Worm (Caenorhabditis elegans): ENCODE results near the gene F44E2.4.

Gene F44E2.4

ce11 chrIII:8794793-8795192 lies 43.4 kb downstream of the F44E2.4 start:
- TF ChIP-seq nhr-179 (tag; optimal IDR thresholded peaks at IDR 0.05) (no peak), pbrm-1 (GFP tag; IDR thresholded peaks at IDR 0.05) (peak; percentile 49; the same call in 1 of the 2 replicates), attf-5 (GFP tag; optimal IDR thresholded peaks at IDR 0.05) (peak; percentile 73), tbp1 (GFP tag; optimal IDR thresholded peaks at IDR 0.05) (peak; percentile 43), ZK185.1 (tag; optimal IDR thresholded peaks at IDR 0.05; ENCODE audit: poor library complexity, severe bottlenecking) (peak; percentile 48), T07F8.4 (tag; optimal IDR thresholded peaks at IDR 0.05) (no peak), ztf-6 (GFP tag; IDR thresholded peaks at IDR 0.05) (no peak), K11D2.4 (GFP tag; IDR thresholded peaks at IDR 0.05) (peak; percentile 70; the same call in 1 of the 2 replicates), lin-26 (GFP tag; IDR thresholded peaks at IDR 0.05) (0 out of 2 replicates have a peak, but pooled peaks have one; percentile 48), hsf-1 (GFP tag; IDR thresholded peaks at IDR 0.05) (peak; percentile 69), lin-54 (GFP tag; optimal IDR thresholded peaks at IDR 0.05) (peak; percentile 64), F57A8.1 (GFP tag; optimal IDR thresholded peaks at IDR 0.05) (no peak), madf-10 (tag; optimal IDR thresholded peaks at IDR 0.05) (peak; percentile 37), C06A6.2 (GFP tag; conservative IDR thresholded peaks at IDR 0.05) (0 out of 2 replicates have a peak, but pooled peaks have one; percentile 25), hmg-1.2 (GFP tag; IDR thresholded peaks at IDR 0.05) (peak; percentile 86), egl-18 (GFP tag; IDR thresholded peaks at IDR 0.05) (0 out of 2 replicates have a peak, but pooled peaks have one; percentile 54), ceh-100 (GFP tag; IDR thresholded peaks at IDR 0.05) (peak; percentile 64), ets-4 (GFP tag; optimal IDR thresholded peaks at IDR 0.05) (peak; percentile 79), F49E8.2 (tag; optimal IDR thresholded peaks at IDR 0.05; ENCODE audit: insufficient read depth) (no peak), nhr-90 (tag; optimal IDR thresholded peaks at IDR 0.05) (peak; percentile 44), ekl-4 (GFP tag; IDR thresholded peaks at IDR 0.05) (peak; percentile 45; the same call in 1 of the 2 replicates), zfh-2 (GFP tag; conservative IDR thresholded peaks at IDR 0.05) (peak; percentile 83), let-526 (GFP tag; IDR thresholded peaks at IDR 0.05) (peak; percentile 18; the same call in 1 of the 2 replicates), Y53G8AR.9 (GFP tag; conservative IDR thresholded peaks at IDR 0.05) (0 out of 2 replicates have a peak, but pooled peaks have one; percentile 42), cebp-1 (GFP tag; IDR thresholded peaks at IDR 0.05) (0 out of 2 replicates have a peak, but pooled peaks have one; percentile 9), cebp-1 (tag; optimal IDR thresholded peaks at IDR 0.05) (peak; percentile 73), chd-7 (tag; optimal IDR thresholded peaks at IDR 0.05) (peak; percentile 57), ztf-26 (tag; optimal IDR thresholded peaks at IDR 0.05) (peak; percentile 57), die-1 (tag; optimal IDR thresholded peaks at IDR 0.05) (peak; percentile 51), F23B12.7 (tag; optimal IDR thresholded peaks at IDR 0.05; ENCODE audit: insufficient read depth) (no peak), snpc-4 (GFP tag; optimal IDR thresholded peaks at IDR 0.05) (no peak), snpc-4 (tag; optimal IDR thresholded peaks at IDR 0.05) (peak in 3 of 4 experiments; percentile 43 to 72 (median 64)), aptf-2 (GFP tag; conservative IDR thresholded peaks at IDR 0.05) (no peak), Y79H2A.3 (GFP tag; conservative IDR thresholded peaks at IDR 0.05) (peak; percentile 24; the same call in 1 of the 2 replicates), F33H1.4 (GFP tag; IDR thresholded peaks at IDR 0.05) (0 out of 2 replicates have a peak, but pooled peaks have one; percentile 19), nhr-80 (tag; optimal IDR thresholded peaks at IDR 0.05) (peak; percentile 88), egrh-3 (GFP tag; IDR thresholded peaks at IDR 0.05) (no peak), atf-7 (tag; optimal IDR thresholded peaks at IDR 0.05) (peak; percentile 52), lin-40 (tag; optimal IDR thresholded peaks at IDR 0.05) (peak; percentile 43), nfyb-1 (GFP tag; IDR thresholded peaks at IDR 0.05) (0 out of 2 replicates have a peak, but pooled peaks have one; percentile 67), Y95B8A.8 (GFP tag; IDR thresholded peaks at IDR 0.05) (peak; percentile 78; the same call in 1 of the 2 replicates), ceh-58 (GFP tag; IDR thresholded peaks at IDR 0.05) (no peak), mcd-1 (GFP tag; IDR thresholded peaks at IDR 0.05) (peak; percentile 37), rcor-1 (GFP tag; IDR thresholded peaks at IDR 0.05) (0 out of 2 replicates have a peak, but pooled peaks have one; percentile 23), madf-6 (GFP tag; IDR thresholded peaks at IDR 0.05) (peak; percentile 85), lsy-27 (tag; optimal IDR thresholded peaks at IDR 0.05; ENCODE audit: borderline replicate concordance, insufficient read depth) (no peak), tlf-1 (GFP tag; optimal IDR thresholded peaks at IDR 0.05) (peak; percentile 16)
